2 fruit fly cellular contexts compared by ENCODE assay signal in genomic region chr3L:19646292-19646691, dm6.
TF ChIP-seq lines count a peak whose summit lies in the region.

No protein-coding gene starts in this region.

- no peak for TF ChIP-seq CTCF in whole organism, embryonic (GFP tag; optimal IDR thresholded peaks at IDR 0.05; lab: Kevin White, UChicago)

TF ChIP-seq in whole organism, embryonic, 481 proteins besides CTCF, POLR2A, EP300 and RAD21:
- 0 out of 2 replicates have a peak, but pooled peaks have one; percentile 18 for TF ChIP-seq Bgb (GFP tag; IDR thresholded peaks at IDR 0.05; lab: Robert Waterston, UW; ENCODE audit: partially characterized antibody)
- TF ChIP-seq Myb (GFP tag; optimal IDR thresholded peaks at IDR 0.05; lab: Kevin White, UChicago) = no peak
- TF ChIP-seq CG11560 (tag; IDR thresholded peaks at IDR 0.05; lab: Robert Waterston, UW) = peak; percentile 83; the same call in 2 of the 3 replicates
- TF ChIP-seq onecut (GFP tag; IDR thresholded peaks at IDR 0.05; lab: Robert Waterston, UW) = peak; percentile 33
- peak; percentile 18 for TF ChIP-seq mirr (GFP tag; optimal IDR thresholded peaks at IDR 0.05; lab: Kevin White, UChicago)
- 0 out of 3 replicates have a peak, but pooled peaks have one; percentile 16 for TF ChIP-seq CG7963 (GFP tag; IDR thresholded peaks at IDR 0.05; lab: Robert Waterston, UW; ENCODE audit: partially characterized antibody)
- peak; percentile 22 for TF ChIP-seq Ets65A (GFP tag; lab: Kevin White, UChicago)
- TF ChIP-seq tx (GFP tag; optimal IDR thresholded peaks at IDR 0.05; lab: Kevin White, UChicago) = no peak
- TF ChIP-seq CG11723 (GFP tag; optimal IDR thresholded peaks at IDR 0.05; lab: Kevin White, UChicago) = no peak
- TF ChIP-seq HLH4C (GFP tag; IDR thresholded peaks at IDR 0.05; lab: Robert Waterston, UW; ENCODE audit: partially characterized antibody) = peak; percentile 47; the same call in 1 of the 3 replicates
- peak; percentile 22 for TF ChIP-seq Dp (GFP tag; optimal IDR thresholded peaks at IDR 0.05; lab: Kevin White, UChicago)
- no peak for TF ChIP-seq pfk (GFP tag; optimal IDR thresholded peaks at IDR 0.05; lab: Kevin White, UChicago)
- no peak for TF ChIP-seq CG11085 (GFP tag; IDR thresholded peaks at IDR 0.05; lab: Robert Waterston, UW)
- peak; percentile 43; the same call in 1 of the 3 replicates for TF ChIP-seq CG34422 (GFP tag; IDR thresholded peaks at IDR 0.05; lab: Robert Waterston, UW)
- TF ChIP-seq E2f2 (GFP tag; IDR thresholded peaks at IDR 0.05; lab: Robert Waterston, UW) = peak; percentile 31; the same call in 1 of the 2 replicates
- TF ChIP-seq H15 (GFP tag; IDR thresholded peaks at IDR 0.05; lab: Robert Waterston, UW) = 0 out of 3 replicates have a peak, but pooled peaks have one; percentile 14
- TF ChIP-seq Dip2 (GFP tag; IDR thresholded peaks at IDR 0.05; lab: Robert Waterston, UW) = no peak
- no peak for TF ChIP-seq Atf-2 (GFP tag; optimal IDR thresholded peaks at IDR 0.05; lab: Kevin White, UChicago)
- peak; percentile 19 for TF ChIP-seq stwl (tag; optimal IDR thresholded peaks at IDR 0.05; lab: Kevin White, UChicago)
- 0 out of 2 replicates have a peak, but pooled peaks have one; percentile 37 for TF ChIP-seq bbx (GFP tag; IDR thresholded peaks at IDR 0.05; lab: Robert Waterston, UW; ENCODE audit: partially characterized antibody)
- TF ChIP-seq CG7928 (GFP tag; optimal IDR thresholded peaks at IDR 0.05; lab: Kevin White, UChicago) = peak; percentile 69
- no peak for TF ChIP-seq Ets97D (GFP tag; optimal IDR thresholded peaks at IDR 0.05; lab: Kevin White, UChicago)
TF ChIP-seq in whole organism, embryonic: peak in this region for 14.

TF ChIP-seq in whole organism, wandering third instar larva, 38 proteins besides CTCF, POLR2A, EP300 and RAD21:
- TF ChIP-seq Hr78 (GFP tag; optimal IDR thresholded peaks at IDR 0.05; lab: Kevin White, UChicago) (no peak), h (GFP tag; optimal IDR thresholded peaks at IDR 0.05; lab: Kevin White, UChicago) (peak; percentile 34)

Comparison
In these comparisons a context has a peak if more than half of its experiments do, and no peak if none do; other contexts are left out.
1. Of the 10 proteins assayed by ChIP-seq in both whole organism, embryonic and whole organism, wandering third instar larva: peak only in whole organism, embryonic: none; only in whole organism, wandering third instar larva: h; in both: none; in neither: 9.